ENCODE assay signal across 1 worm cellular context in genomic region chrX:4462390-4462789, ce11.
A peak's percentile ranks its signal among the peaks of the same experiment; 100 is the strongest.
TF ChIP-seq lines count a peak whose summit lies in the region.

Gene atg-16.1 (minus strand): TSS chrX:4462465.

TF ChIP-seq in whole organism, L1 larva, 84 proteins besides CTCF, POLR2A, EP300 and RAD21 (continued from another document):
- TF ChIP-seq nhr-84 (tag; optimal IDR thresholded peaks at IDR 0.05; lab: Kevin White, UChicago) (no peak), nhr-19 (GFP tag; conservative IDR thresholded peaks at IDR 0.05; lab: Robert Waterston, UW) (peak; percentile 21; the same call in 1 of the 2 replicates), mef-2 (tag; optimal IDR thresholded peaks at IDR 0.05; lab: Kevin White, UChicago) (no peak), dsc-1 (tag; optimal IDR thresholded peaks at IDR 0.05; lab: Kevin White, UChicago) (peak; percentile 56), lin-13 (GFP tag; optimal IDR thresholded peaks at IDR 0.05; lab: Kevin White, UChicago) (peak; percentile 36), pqm-1 (tag; optimal IDR thresholded peaks at IDR 0.05; lab: Kevin White, UChicago) (no peak), C34B4.2 (tag; optimal IDR thresholded peaks at IDR 0.05; lab: Kevin White, UChicago) (no peak), nhr-28 (tag; optimal IDR thresholded peaks at IDR 0.05; lab: Kevin White, UChicago) (no peak), efl-3 (GFP tag; optimal IDR thresholded peaks at IDR 0.05; lab: Kevin White, UChicago) (no peak), fkh-10 (GFP tag; optimal IDR thresholded peaks at IDR 0.05; lab: Kevin White, UChicago) (no peak), unc-130 (tag; optimal IDR thresholded peaks at IDR 0.05; lab: Kevin White, UChicago) (peak; percentile 56), dpl-1 (GFP tag; optimal IDR thresholded peaks at IDR 0.05; lab: Kevin White, UChicago) (peak; percentile 8 to 63 (median 34)), swsn-7 (tag; optimal IDR thresholded peaks at IDR 0.05; lab: Kevin White, UChicago) (peak; percentile 67), lsy-2 (tag; optimal IDR thresholded peaks at IDR 0.05; lab: Kevin White, UChicago) (peak; percentile 45 to 71), nhr-90 (tag; optimal IDR thresholded peaks at IDR 0.05; lab: Kevin White, UChicago; ENCODE audit: poor library complexity) (peak; percentile 37), ceh-90 (tag; optimal IDR thresholded peaks at IDR 0.05; lab: Kevin White, UChicago) (no peak), aha-1 (tag; optimal IDR thresholded peaks at IDR 0.05; lab: Kevin White, UChicago) (no peak), ama-1 (optimal IDR thresholded peaks at IDR 0.05; lab: Kevin White, UChicago) (no peak), blmp-1 (tag; optimal IDR thresholded peaks at IDR 0.05; lab: Kevin White, UChicago) (peak; percentile 60), F16B12.6 (tag; optimal IDR thresholded peaks at IDR 0.05; lab: Kevin White, UChicago) (peak; percentile 34), pag-3 (tag; optimal IDR thresholded peaks at IDR 0.05; lab: Kevin White, UChicago; ENCODE audit: borderline replicate concordance, insufficient read depth) (no peak), ceh-88 (GFP tag; IDR thresholded peaks at IDR 0.05; lab: Robert Waterston, UW) (no peak), nhr-20 (tag; optimal IDR thresholded peaks at IDR 0.05; lab: Kevin White, UChicago) (peak; percentile 70), lin-14 (GFP tag; optimal IDR thresholded peaks at IDR 0.05; lab: Kevin White, UChicago) (peak; percentile 87), nhr-11 (tag; optimal IDR thresholded peaks at IDR 0.05; lab: Kevin White, UChicago) (no peak), ces-1 (GFP tag; optimal IDR thresholded peaks at IDR 0.05; lab: Kevin White, UChicago) (no peak), ceh-8 (GFP tag; optimal IDR thresholded peaks at IDR 0.05; lab: Kevin White, UChicago) (no peak), ztf-11 (tag; optimal IDR thresholded peaks at IDR 0.05; lab: Kevin White, UChicago) (no peak), alr-1 (tag; optimal IDR thresholded peaks at IDR 0.05; lab: Kevin White, UChicago; ENCODE audit: borderline replicate concordance) (no peak), egl-27 (tag; optimal IDR thresholded peaks at IDR 0.05; lab: Kevin White, UChicago) (no peak), hpl-2 (GFP tag; optimal IDR thresholded peaks at IDR 0.05; lab: Kevin White, UChicago) (no peak), nhr-71 (tag; optimal IDR thresholded peaks at IDR 0.05; lab: Kevin White, UChicago) (peak; percentile 73), hlh-4 (tag; optimal IDR thresholded peaks at IDR 0.05; lab: Kevin White, UChicago) (no peak), egl-13 (tag; optimal IDR thresholded peaks at IDR 0.05; lab: Kevin White, UChicago) (no peak), tlp-1 (tag; optimal IDR thresholded peaks at IDR 0.05; lab: Kevin White, UChicago) (no peak), lin-15B (tag; optimal IDR thresholded peaks at IDR 0.05; lab: Kevin White, UChicago) (peak; percentile 27), unc-62 (GFP tag; optimal IDR thresholded peaks at IDR 0.05; lab: Kevin White, UChicago) (no peak), pax-3 (tag; optimal IDR thresholded peaks at IDR 0.05; lab: Kevin White, UChicago) (no peak), aly-2 (tag; optimal IDR thresholded peaks at IDR 0.05; lab: Kevin White, UChicago) (no peak), ceh-63 (GFP tag; optimal IDR thresholded peaks at IDR 0.05; lab: Kevin White, UChicago) (no peak), xbp-1 (tag; optimal IDR thresholded peaks at IDR 0.05; lab: Kevin White, UChicago) (peak; percentile 81), nhr-76 (tag; optimal IDR thresholded peaks at IDR 0.05; lab: Kevin White, UChicago) (no peak), rnt-1 (tag; optimal IDR thresholded peaks at IDR 0.05; lab: Kevin White, UChicago) (peak; percentile 25), fkh-4 (tag; optimal IDR thresholded peaks at IDR 0.05; lab: Kevin White, UChicago; ENCODE audit: borderline replicate concordance) (no peak), zag-1 (tag; optimal IDR thresholded peaks at IDR 0.05; lab: Kevin White, UChicago) (no peak), nhr-85 (tag; lab: Kevin White, UChicago) (no peak), nhr-12 (tag; optimal IDR thresholded peaks at IDR 0.05; lab: Kevin White, UChicago) (no peak), elt-2 (tag; optimal IDR thresholded peaks at IDR 0.05; lab: Kevin White, UChicago) (no peak), sox-4 (tag; optimal IDR thresholded peaks at IDR 0.05; lab: Kevin White, UChicago) (peak; percentile 7), nhr-77 (tag; optimal IDR thresholded peaks at IDR 0.05; lab: Kevin White, UChicago) (peak; percentile 37), lin-35 (GFP tag; optimal IDR thresholded peaks at IDR 0.05; lab: Kevin White, UChicago) (peak; percentile 43 to 67), fos-1 (tag; optimal IDR thresholded peaks at IDR 0.05; lab: Kevin White, UChicago) (no peak)
